Fruit fly (Drosophila melanogaster): ENCODE results near the gene Dhfr.

Dhfr gene

DNA sequence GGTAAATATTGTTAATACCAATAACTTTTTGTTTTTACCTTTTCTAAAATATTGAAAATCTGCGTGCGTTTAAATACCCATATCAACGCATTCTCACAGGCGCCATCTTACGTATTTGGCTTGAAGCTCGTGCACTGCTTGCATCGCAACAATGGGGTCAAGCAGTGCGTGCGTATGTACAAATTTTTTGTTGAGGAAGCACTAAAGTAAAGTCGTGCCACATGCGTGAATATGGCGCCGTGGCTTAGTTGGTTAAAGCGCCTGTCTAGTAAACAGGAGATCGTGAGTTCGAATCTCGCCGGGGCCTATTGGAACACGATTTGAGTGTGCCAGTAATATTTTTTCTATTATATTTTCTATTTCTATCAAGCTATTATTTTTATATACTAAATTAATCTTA is 49.3 kb upstream of the Dhfr start (continued):
- TF ChIP-seq NC2β (GFP tag; optimal IDR thresholded peaks at IDR 0.05) (peak; percentile 13), CG17802 (tag; optimal IDR thresholded peaks at IDR 0.05) (peak; percentile 1), lab (GFP tag; optimal IDR thresholded peaks at IDR 0.05) (peak; percentile 17), Rfx (GFP tag; IDR thresholded peaks at IDR 0.05) (peak; percentile 80), CG7839 (tag; optimal IDR thresholded peaks at IDR 0.05) (peak; percentile 44), H15 (GFP tag; IDR thresholded peaks at IDR 0.05) (no peak), PHDP (tag; optimal IDR thresholded peaks at IDR 0.05) (no peak), CG30403 (GFP tag; optimal IDR thresholded peaks at IDR 0.05) (peak; percentile 28), toy (GFP tag; IDR thresholded peaks at IDR 0.05) (no peak), D19B (GFP tag; optimal IDR thresholded peaks at IDR 0.05) (no peak), HLH3B (GFP tag; IDR thresholded peaks at IDR 0.05) (peak; percentile 59), CG31365 (tag; optimal IDR thresholded peaks at IDR 0.05) (peak; percentile 100), CTCF (GFP tag; optimal IDR thresholded peaks at IDR 0.05) (peak; percentile 98), eyg (GFP tag; optimal IDR thresholded peaks at IDR 0.05) (no peak), sens (GFP tag) (peak; percentile 45), tap (tag; optimal IDR thresholded peaks at IDR 0.05) (peak; percentile 43), CG8765 (GFP tag; IDR thresholded peaks at IDR 0.05) (no peak), dan (GFP tag; IDR thresholded peaks at IDR 0.05) (no peak), CG2678 (tag; optimal IDR thresholded peaks at IDR 0.05) (no peak), CG2875 (GFP tag; optimal IDR thresholded peaks at IDR 0.05) (peak; percentile 20), prd (optimal IDR thresholded peaks at IDR 0.05) (no peak), prd (GFP tag; IDR thresholded peaks at IDR 0.05) (peak; percentile 51), CG10209 (GFP tag; optimal IDR thresholded peaks at IDR 0.05) (peak; percentile 34), YL-1 (GFP tag; optimal IDR thresholded peaks at IDR 0.05) (no peak), crp (GFP tag; optimal IDR thresholded peaks at IDR 0.05) (no peak), wor (GFP tag; IDR thresholded peaks at IDR 0.05) (no peak), Hr39 (optimal IDR thresholded peaks at IDR 0.05) (no peak), CG31441 (GFP tag; IDR thresholded peaks at IDR 0.05) (no peak; the same call in 1 of the 2 replicates), phol (tag; optimal IDR thresholded peaks at IDR 0.05) (peak; percentile 41), Ets65A (GFP tag) (peak; percentile 94), Fer2 (tag; optimal IDR thresholded peaks at IDR 0.05) (no peak), CG12744 (GFP tag; optimal IDR thresholded peaks at IDR 0.05) (peak; percentile 46), CG1792 (GFP tag; optimal IDR thresholded peaks at IDR 0.05) (no peak), pnt (GFP tag; optimal IDR thresholded peaks at IDR 0.05) (peak; percentile 4), BtbVII (GFP tag; optimal IDR thresholded peaks at IDR 0.05) (no peak), CG3163 (GFP tag; optimal IDR thresholded peaks at IDR 0.05) (peak; percentile 55), nerfin-1 (tag; optimal IDR thresholded peaks at IDR 0.05) (peak; percentile 28), zf30C (GFP tag; optimal IDR thresholded peaks at IDR 0.05) (no peak), tna (GFP tag; IDR thresholded peaks at IDR 0.05; ENCODE audit: partially characterized antibody) (peak; percentile 85), Sox100B (GFP tag; optimal IDR thresholded peaks at IDR 0.05) (no peak), CG8290 (GFP tag; optimal IDR thresholded peaks at IDR 0.05) (peak; percentile 52), CG8290 (tag; optimal IDR thresholded peaks at IDR 0.05) (peak in 1 of 2 experiments; percentile 89), CG16815 (GFP tag; optimal IDR thresholded peaks at IDR 0.05) (no peak), ken (GFP tag; IDR thresholded peaks at IDR 0.05) (peak; percentile 65; the same call in 1 of the 3 replicates), C15 (GFP tag; IDR thresholded peaks at IDR 0.05) (no peak), lmd (GFP tag; IDR thresholded peaks at IDR 0.05) (no peak), CG6854 (GFP tag; optimal IDR thresholded peaks at IDR 0.05) (no peak), Sry-δ (GFP tag; optimal IDR thresholded peaks at IDR 0.05) (peak; percentile 18), exex (tag; optimal IDR thresholded peaks at IDR 0.05) (no peak), CG11560 (tag; IDR thresholded peaks at IDR 0.05) (no peak), CG4707 (GFP tag; optimal IDR thresholded peaks at IDR 0.05) (peak; percentile 27), CG1602 (GFP tag; optimal IDR thresholded peaks at IDR 0.05) (peak; percentile 1), CG3847 (GFP tag; IDR thresholded peaks at IDR 0.05) (0 out of 2 replicates have a peak, but pooled peaks have one; percentile 21), z (GFP tag; IDR thresholded peaks at IDR 0.05) (no peak)
